Worm (Caenorhabditis elegans) whole organism, L4 larva: Measurements from ENCODE around the gene C27A7.9.

ENCODE experiments used
- F26F4.8 ChIP-seq: fragments of 200-800 bp; sonication (Bioruptor generic); conservative IDR thresholded peaks from 2 replicates; pipeline ENCODE4 v1.3.6; 2022; ENCODE audit warnings: missing genetic modification characterization, missing compliant biosample characterization
- T20F7.1 ChIP-seq: fragments of 200-800 bp; sonication (Bioruptor generic); optimal IDR thresholded peaks from 2 replicates; lab custom pipeline; 2018; ENCODE audit warnings: mild to moderate bottlenecking, missing genetic modification characterization, missing compliant biosample characterization
- Y48G9A.11 ChIP-seq: fragments of 200-800 bp; sonication (Bioruptor generic); IDR thresholded peaks from 2 replicates; pipeline ENCODE4 v1.3.6; 2022; ENCODE audit warnings: missing genetic modification reagents, missing genetic modification characterization, missing compliant biosample characterization
- ZK337.2 ChIP-seq: fragments of 200-800 bp; sonication (Bioruptor generic); IDR thresholded peaks from 2 replicates; pipeline ENCODE4 v1.3.6; 2022; ENCODE audit warnings: missing genetic modification reagents, missing genetic modification characterization, missing compliant biosample characterization
- ama-1 ChIP-seq: fragments of 150-350 bp; optimal IDR thresholded peaks from 2 replicates; lab custom pipeline; 2014; ENCODE audit warnings: inconsistent platforms, mixed read lengths
- attf-4 ChIP-seq: sonication (generic microtip); optimal IDR thresholded peaks from 3 replicates; lab custom pipeline; 2017; ENCODE audit warnings: missing biosample characterization, missing genetic modification characterization
- ceh-32 ChIP-seq: sonication (generic microtip); optimal IDR thresholded peaks from 2 replicates; lab custom pipeline; 2016; ENCODE audit warnings: mild to moderate bottlenecking, missing genetic modification characterization, missing compliant biosample characterization; ENCODE audit not compliant: poor library complexity
- ces-1 ChIP-seq: fragments of 150-350 bp; sonication (generic microtip); optimal IDR thresholded peaks from 4 replicates; lab custom pipeline; 2014; ENCODE audit warnings: missing biosample characterization, missing genetic modification reagents, missing genetic modification characterization
- daf-12 ChIP-seq: fragments of 150-350 bp; optimal IDR thresholded peaks from 2 replicates; lab custom pipeline; 2014; ENCODE audit warnings: missing biosample characterization, missing genetic modification reagents, missing genetic modification characterization
- daf-16 ChIP-seq, 3 experiments: sonication (generic microtip); optimal IDR thresholded peaks; 2 replicates each; lab custom pipeline; 2016 to 2017; ENCODE audit warnings: missing genetic modification characterization in 3 of 3, missing genetic modification reagents in 3 of 3, mild to moderate bottlenecking in 2 of 3, missing compliant biosample characterization in 2 of 3, missing biosample characterization in 1 of 3, moderate library complexity in 1 of 3
- daf-19 ChIP-seq: fragments of 200-800 bp; sonication (Bioruptor generic); conservative IDR thresholded peaks from 2 replicates; pipeline ENCODE4 v1.3.6; 2022; ENCODE audit warnings: missing genetic modification characterization, missing compliant biosample characterization
- daf-8 ChIP-seq: fragments of 200-800 bp; sonication (Bioruptor generic); IDR thresholded peaks from 2 replicates; pipeline ENCODE4 v1.3.6; 2022; ENCODE audit warnings: missing genetic modification characterization, missing compliant biosample characterization
- dpl-1 ChIP-seq: fragments of 150-350 bp; optimal IDR thresholded peaks from 2 replicates; lab custom pipeline; 2014; ENCODE audit warnings: missing biosample characterization, missing genetic modification reagents, missing genetic modification characterization
- gei-8 ChIP-seq: fragments of 200-800 bp; sonication (Bioruptor generic); optimal IDR thresholded peaks from 2 replicates; lab custom pipeline; 2018; ENCODE audit warnings: mild to moderate bottlenecking, missing genetic modification characterization, missing compliant biosample characterization
- hlh-30 ChIP-seq: sonication (generic microtip); optimal IDR thresholded peaks from 2 replicates; lab custom pipeline; 2017; ENCODE audit warnings: antibody characterized with exemption, mild to moderate bottlenecking, missing genetic modification characterization, missing compliant biosample characterization; ENCODE audit not compliant: insufficient read depth
- lin-15B ChIP-seq: fragments of 150-350 bp; sonication (generic microtip); optimal IDR thresholded peaks from 3 replicates; lab custom pipeline; 2014; ENCODE audit warnings: missing biosample characterization, missing genetic modification characterization
- lin-29 ChIP-seq: fragments of 200-800 bp; sonication (Bioruptor generic); IDR thresholded peaks from 2 replicates; pipeline ENCODE4 v1.3.6; 2022; ENCODE audit warnings: missing genetic modification reagents, missing genetic modification characterization, missing compliant biosample characterization
- lsy-2 ChIP-seq, 2 experiments: fragments of 150-350 bp in 1 of 2; sonication (generic microtip) in 1 of 2; optimal IDR thresholded peaks; 2 replicates each; lab custom pipeline; 2014 to 2017; ENCODE audit warnings: missing biosample characterization in 2 of 2, missing genetic modification characterization in 2 of 2
- mes-2 ChIP-seq: sonication (generic microtip); optimal IDR thresholded peaks from 2 replicates; lab custom pipeline; 2016; ENCODE audit warnings: missing genotype, mild to moderate bottlenecking, missing genetic modification characterization, missing compliant biosample characterization; ENCODE audit not compliant: poor library complexity, severe bottlenecking
- mxl-3 ChIP-seq: fragments of 200-800 bp; sonication (Bioruptor generic); optimal IDR thresholded peaks from 2 replicates; lab custom pipeline; 2018; ENCODE audit warnings: mild to moderate bottlenecking, missing genetic modification characterization, missing compliant biosample characterization
- nhr-10 ChIP-seq: fragments of 150-350 bp; optimal IDR thresholded peaks from 2 replicates; lab custom pipeline; 2014; ENCODE audit warnings: missing biosample characterization, missing genetic modification characterization
- nhr-48 ChIP-seq: sonication (generic microtip); optimal IDR thresholded peaks from 2 replicates; lab custom pipeline; 2016; ENCODE audit warnings: mild to moderate bottlenecking, missing genetic modification characterization, missing compliant biosample characterization
- nhr-77 ChIP-seq: fragments of 150-350 bp; optimal IDR thresholded peaks from 2 replicates; lab custom pipeline; 2014; ENCODE audit warnings: missing biosample characterization, missing genetic modification characterization
- pha-4 ChIP-seq, 2 experiments: fragments of 150-350 bp in 1 of 2; fragments of 200-800 bp in 1 of 2; sonication (Bioruptor generic) in 1 of 2; IDR thresholded peaks in 1 of 2; optimal IDR thresholded peaks in 1 of 2; 2 replicates each; pipeline versions ENCODE4 v1.3.6 to Lab custom; 2014 to 2022; ENCODE audit warnings: missing genetic modification characterization in 2 of 2, missing genetic modification reagents in 2 of 2, missing biosample characterization in 1 of 2, missing compliant biosample characterization in 1 of 2
- php-3 ChIP-seq: fragments of 200-800 bp; sonication (Bioruptor generic); IDR thresholded peaks from 2 replicates; pipeline ENCODE4 v1.3.6; 2022; ENCODE audit warnings: missing genetic modification reagents, missing genetic modification characterization, missing compliant biosample characterization
- tra-1 ChIP-seq: fragments of 200-800 bp; sonication (Bioruptor generic); IDR thresholded peaks from 2 replicates; pipeline ENCODE4 v1.3.6; 2022; ENCODE audit warnings: missing genetic modification reagents, missing genetic modification characterization, missing compliant biosample characterization
- unc-39 ChIP-seq: sonication (generic microtip); optimal IDR thresholded peaks from 2 replicates; lab custom pipeline; 2017; ENCODE audit warnings: missing biosample characterization, missing genetic modification characterization
- unc-62 ChIP-seq, 3 experiments: fragments of 150-350 bp in 1 of 3; sonication (generic microtip); optimal IDR thresholded peaks in 2 of 3; peaks in 1 of 3; 1 replicate in 1 of 3; 2 replicates in 2 of 3; lab custom pipeline; 2014 to 2017; ENCODE audit warnings: missing biosample characterization in 3 of 3, missing genetic modification characterization in 3 of 3, missing genetic modification reagents in 3 of 3, missing genotype in 1 of 3
- vab-7 ChIP-seq: fragments of 200-800 bp; sonication (Bioruptor generic); IDR thresholded peaks from 2 replicates; pipeline ENCODE4 v1.3.6; 2022; ENCODE audit warnings: missing genetic modification reagents, missing genetic modification characterization, missing compliant biosample characterization
- zag-1 ChIP-seq: fragments of 150-350 bp; optimal IDR thresholded peaks from 2 replicates; lab custom pipeline; 2014; ENCODE audit warnings: missing biosample characterization, missing genetic modification characterization

Gene C27A7.9

DNA sequence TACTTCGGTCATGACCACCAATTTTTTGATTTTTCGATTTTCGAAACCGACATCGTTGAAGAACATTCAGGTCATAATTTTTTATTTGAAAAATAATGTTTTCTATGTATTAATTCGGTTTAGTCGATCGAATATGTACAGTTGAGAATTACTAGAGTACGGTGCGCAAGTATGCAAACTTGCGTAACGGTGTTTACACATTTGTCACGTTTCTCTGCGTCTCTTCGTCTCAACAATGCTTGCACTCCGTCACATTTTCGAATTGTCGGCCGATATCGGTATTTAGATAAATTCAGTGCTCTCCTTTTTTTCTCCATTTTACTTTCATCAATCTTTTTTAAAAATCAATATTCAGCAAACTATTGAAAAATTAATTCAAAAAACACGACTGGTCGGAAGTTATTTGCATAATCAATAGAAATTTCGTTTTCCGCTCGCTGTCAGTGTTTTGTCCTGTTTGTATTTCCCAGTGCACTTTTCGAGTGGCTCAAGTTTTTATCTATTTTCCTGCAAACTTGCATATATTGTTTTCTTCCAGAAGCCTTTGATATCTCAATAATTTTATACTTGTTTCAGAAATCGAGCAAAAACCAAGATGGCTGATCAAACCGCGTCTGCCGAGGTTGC, 36.6 kb upstream of the C27A7.9 start, which contains the start of gene dpy-30 (continued):
- no peak for TF ChIP-seq nhr-10 (tag; lab: Kevin White, UChicago)
- TF ChIP-seq lin-29: no peak
- no peak for TF ChIP-seq vab-7 (GFP tag; lab: Robert Waterston, UW)
- peak; percentile 64 to 97 for TF ChIP-seq lsy-2 (tag; optimal IDR thresholded peaks at IDR 0.05; lab: Kevin White, UChicago)
- no peak for TF ChIP-seq ZK337.2 (GFP tag; lab: Robert Waterston, UW)
- TF ChIP-seq mes-2 (tag; lab: Kevin White, UChicago): peak; percentile 77
- peak; percentile 71 for TF ChIP-seq dpl-1 (GFP tag; lab: Kevin White, UChicago)
- no peak for TF ChIP-seq ama-1 (lab: Kevin White, UChicago)

- no peak for TF ChIP-seq ces-1 (GFP tag; lab: Kevin White, UChicago)
- no peak for TF ChIP-seq gei-8 (GFP tag; lab: Kevin White, UChicago)
- TF ChIP-seq ceh-32 (tag; lab: Kevin White, UChicago): no peak
- TF ChIP-seq T20F7.1 (GFP tag; lab: Kevin White, UChicago): no peak
- no peak for TF ChIP-seq tra-1 (GFP tag; lab: Robert Waterston, UW)
- no peak for TF ChIP-seq daf-8 (GFP tag; lab: Robert Waterston, UW)
- no peak for TF ChIP-seq attf-4 (tag; lab: Kevin White, UChicago)
- TF ChIP-seq unc-39 (tag; lab: Kevin White, UChicago): no peak
- TF ChIP-seq hlh-30 (tag; lab: Kevin White, UChicago): no peak
- TF ChIP-seq lin-15B: no peak
- TF ChIP-seq mes-2 (tag; lab: Kevin White, UChicago): no peak
- TF ChIP-seq, all 104 proteins: peak for 0
Observed at ce11 chrV:12188830-12189229, 34.4 kb upstream of the C27A7.9 start.

DNA sequence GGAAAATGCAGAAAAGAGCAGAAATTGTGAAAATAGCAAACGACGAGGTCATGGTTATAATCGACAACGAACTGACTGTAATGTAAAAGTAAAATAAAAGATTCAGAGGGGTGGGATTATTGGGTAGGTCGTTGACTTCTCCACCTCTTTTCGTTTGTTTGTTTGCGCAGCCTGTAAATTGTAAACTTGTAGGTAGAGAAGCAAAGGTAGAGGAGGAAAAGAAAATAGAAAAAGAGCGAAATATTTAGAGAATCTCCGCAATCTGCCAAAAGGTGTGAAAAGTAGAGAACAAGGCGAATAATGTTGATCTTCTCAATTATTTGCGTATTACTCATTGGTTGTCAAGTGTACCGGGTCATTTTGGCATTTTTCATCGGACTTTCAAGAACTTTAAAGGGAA, 32.9 kb upstream of the C27A7.9 start, which contains the start of gene ZK863.8:
Gene ZK863.8, minus strand, starts transcription at position 173 of the 400 bp plus-strand sequence.
- TF ChIP-seq daf-19 (GFP tag; lab: Robert Waterston, UW) (no peak), ama-1 (lab: Kevin White, UChicago) (no peak), nhr-48 (tag; lab: Kevin White, UChicago) (no peak), daf-12 (tag; lab: Kevin White, UChicago) (no peak), vab-7 (GFP tag; lab: Robert Waterston, UW) (no peak)

DNA sequence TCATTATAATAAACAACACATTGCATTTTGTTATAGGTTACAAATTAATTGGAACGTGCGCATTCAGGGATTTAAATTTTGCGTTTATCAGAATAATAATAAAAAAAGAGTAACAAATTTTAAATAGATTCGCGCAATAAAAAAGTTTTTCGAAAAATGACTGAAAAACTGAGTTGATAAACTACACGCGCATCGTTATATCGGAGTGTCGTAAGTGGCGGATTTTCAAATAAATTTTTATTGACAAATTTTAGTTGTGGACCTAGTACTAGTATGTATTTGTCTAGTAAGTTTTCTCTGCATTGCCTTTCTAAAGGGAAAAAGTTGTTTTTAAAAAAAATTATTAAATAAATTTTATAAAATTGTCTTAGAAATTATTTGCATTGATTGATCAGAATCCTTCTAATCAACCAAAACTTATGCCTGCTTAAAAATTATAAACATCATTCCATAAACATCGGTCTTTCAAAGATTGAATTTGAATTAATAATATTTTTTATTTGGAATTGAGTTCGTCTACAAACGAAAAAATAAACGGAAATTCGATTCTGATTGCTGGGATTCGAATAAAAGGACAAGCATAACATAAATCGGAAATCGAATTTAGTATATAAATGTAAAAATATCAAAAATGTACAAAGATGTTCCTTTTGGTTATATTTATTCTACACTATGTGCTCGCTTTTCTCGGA, 30.0 kb upstream of the C27A7.9 start, which contains the start of gene srd-4:
Gene srd-4, plus strand, starts transcription at position 642 of the 692 bp plus-strand sequence.
- TF ChIP-seq lin-15B (no peak), Y48G9A.11 (GFP tag; lab: Robert Waterston, UW) (peak; percentile 94), daf-16 (GFP tag; optimal IDR thresholded peaks at IDR 0.05; lab: Kevin White, UChicago) (no peak), daf-16 (tag; optimal IDR thresholded peaks at IDR 0.05; lab: Kevin White, UChicago) (peak; percentile 25), mxl-3 (no peak), T20F7.1 (GFP tag; lab: Kevin White, UChicago) (peak; percentile 92), mes-2 (tag; lab: Kevin White, UChicago) (peak; percentile 19), dpl-1 (GFP tag; lab: Kevin White, UChicago) (peak; percentile 91)
- TF ChIP-seq, all 104 proteins: peak for 5

- TF ChIP-seq unc-62 (GFP tag; optimal IDR thresholded peaks at IDR 0.05 in 1 of 2; lab: Kevin White, UChicago) (peak in 1 of 2 experiments; percentile 96), unc-62 (tag; optimal IDR thresholded peaks at IDR 0.05; lab: Kevin White, UChicago) (no peak), nhr-48 (tag; lab: Kevin White, UChicago) (no peak)
Observed at ce11 chrV:12183854-12184253, 29.4 kb upstream of the C27A7.9 start, which contains the start of gene usip-1. usip-1 (minus strand) TSS chrV:12184194.

DNA sequence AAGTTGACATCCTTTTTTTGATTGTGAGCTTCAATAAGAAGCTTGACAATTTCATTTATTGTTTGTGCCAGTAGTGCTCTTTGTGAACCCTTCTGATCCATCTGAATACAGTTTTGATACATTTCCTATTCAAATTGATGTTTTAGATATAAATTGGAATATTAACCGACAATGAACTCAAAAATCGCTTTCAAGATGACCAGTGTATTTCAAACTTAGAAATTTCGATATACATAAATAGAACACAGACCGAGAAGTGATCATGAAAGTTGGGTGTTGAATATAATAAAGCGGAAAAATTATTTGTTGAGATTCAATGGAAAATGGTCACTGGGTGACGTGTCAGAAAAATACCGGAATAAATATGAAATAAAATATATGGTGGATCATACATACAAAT, 26.9 kb upstream of the C27A7.9 start, which contains the start of gene elpc-3:
Gene elpc-3, minus strand, starts transcription at position 101 of the 400 bp plus-strand sequence.
- TF ChIP-seq zag-1 (tag; lab: Kevin White, UChicago): no peak
- TF ChIP-seq nhr-77 (tag; lab: Kevin White, UChicago): no peak
- TF ChIP-seq pha-4 (GFP tag; IDR thresholded peaks at IDR 0.05; lab: Robert Waterston, UW): no peak
- no peak for TF ChIP-seq pha-4 (tag; optimal IDR thresholded peaks at IDR 0.05; lab: Kevin White, UChicago)
- TF ChIP-seq php-3: no peak
- no peak for TF ChIP-seq F26F4.8 (GFP tag; lab: Robert Waterston, UW)
- TF ChIP-seq, all 104 proteins: peak for 0
